Worm (Caenorhabditis elegans) whole organism, L1 larva: ENCODE data around the gene T24E12.3.

ENCODE experiments used
- C04F5.9 ChIP-seq: sonication (generic microtip); optimal IDR thresholded peaks from 2 replicates; lab custom pipeline; 2016; ENCODE audit warnings: missing genetic modification characterization, missing compliant biosample characterization
- C16A3.4 ChIP-seq: fragments of 150-350 bp; optimal IDR thresholded peaks from 2 replicates; lab custom pipeline; 2014; ENCODE audit warnings: missing biosample characterization, missing genetic modification characterization
- alr-1 ChIP-seq: fragments of 200-800 bp; sonication (Bioruptor generic); optimal IDR thresholded peaks from 2 replicates; lab custom pipeline; 2018; ENCODE audit warnings: borderline replicate concordance, mild to moderate bottlenecking, missing genetic modification characterization, missing compliant biosample characterization
- aly-2 ChIP-seq: fragments of 150-350 bp; optimal IDR thresholded peaks from 2 replicates; lab custom pipeline; 2014; ENCODE audit warnings: missing biosample characterization, missing genetic modification characterization
- ama-1 ChIP-seq: fragments of 150-350 bp; optimal IDR thresholded peaks from 2 replicates; lab custom pipeline; 2014
- ceh-63 ChIP-seq: fragments of 200-800 bp; sonication (Bioruptor generic); optimal IDR thresholded peaks from 2 replicates; lab custom pipeline; 2018; ENCODE audit warnings: mild to moderate bottlenecking, missing genetic modification characterization, missing compliant biosample characterization
- ceh-8 ChIP-seq: fragments of 200-800 bp; sonication (Bioruptor generic); optimal IDR thresholded peaks from 2 replicates; lab custom pipeline; 2018; ENCODE audit warnings: mild to moderate bottlenecking, missing genetic modification characterization, moderate library complexity, missing compliant biosample characterization
- ceh-82 ChIP-seq, 3 experiments: fragments of 150-350 bp in 1 of 3; sonication (generic microtip) in 2 of 3; optimal IDR thresholded peaks; 2 replicates each; lab custom pipeline; 2014 to 2017; ENCODE audit warnings: missing biosample characterization in 3 of 3, missing genetic modification characterization in 3 of 3
- ceh-90 ChIP-seq: sonication (generic microtip); optimal IDR thresholded peaks from 2 replicates; lab custom pipeline; 2016; ENCODE audit warnings: missing genetic modification characterization, missing compliant biosample characterization
- dsc-1 ChIP-seq: sonication (generic microtip); optimal IDR thresholded peaks from 2 replicates; lab custom pipeline; 2016; ENCODE audit warnings: mild to moderate bottlenecking, missing genetic modification characterization, missing compliant biosample characterization
- efl-1 ChIP-seq, 4 experiments: fragments of 150-350 bp; optimal IDR thresholded peaks in 3 of 4; peaks in 1 of 4; 1 replicate in 1 of 4; 2 replicates in 3 of 4; lab custom pipeline; 2014; ENCODE audit warnings: missing biosample characterization in 2 of 4, missing genetic modification characterization in 2 of 4, missing genetic modification reagents in 2 of 4
- egl-13 ChIP-seq: sonication (generic microtip); optimal IDR thresholded peaks from 2 replicates; lab custom pipeline; 2016; ENCODE audit warnings: missing genotype, missing genetic modification reagents, missing genetic modification characterization, missing compliant biosample characterization
- elt-3 ChIP-seq, 6 experiments: fragments of 150-350 bp in 1 of 6; sonication (generic microtip); optimal IDR thresholded peaks; 2 replicates each; lab custom pipeline; 2017 to 2018; ENCODE audit warnings: missing biosample characterization in 6 of 6, missing genetic modification characterization in 6 of 6, inconsistent platforms in 1 of 6
- ets-5 ChIP-seq: fragments of 200-800 bp; sonication (Bioruptor generic); IDR thresholded peaks from 2 replicates; pipeline ENCODE4 v1.3.6; 2022; ENCODE audit warnings: missing genetic modification characterization, missing compliant biosample characterization
- fkh-4 ChIP-seq: sonication (generic microtip); optimal IDR thresholded peaks from 2 replicates; lab custom pipeline; 2016; ENCODE audit warnings: missing compliant biosample characterization, missing genetic modification characterization, borderline replicate concordance
- grh-1 ChIP-seq: fragments of 200-800 bp; sonication (Bioruptor generic); IDR thresholded peaks from 2 replicates; pipeline ENCODE4 v1.3.6; 2022; ENCODE audit warnings: missing genetic modification reagents, missing genetic modification characterization, missing compliant biosample characterization
- hlh-4 ChIP-seq: sonication (generic microtip); optimal IDR thresholded peaks from 2 replicates; lab custom pipeline; 2016; ENCODE audit warnings: mild to moderate bottlenecking, missing genetic modification characterization, missing compliant biosample characterization
- hpl-2 ChIP-seq: fragments of 150-350 bp; optimal IDR thresholded peaks from 2 replicates; lab custom pipeline; 2014; ENCODE audit warnings: missing biosample characterization, missing genetic modification reagents, missing genetic modification characterization
- irx-1 ChIP-seq: sonication (generic microtip); optimal IDR thresholded peaks from 2 replicates; lab custom pipeline; 2016; ENCODE audit warnings: missing genetic modification characterization, missing compliant biosample characterization
- lin-13 ChIP-seq: fragments of 150-350 bp; optimal IDR thresholded peaks from 2 replicates; lab custom pipeline; 2014; ENCODE audit warnings: missing biosample characterization, missing genetic modification reagents, missing genetic modification characterization
- lin-35 ChIP-seq, 2 experiments: fragments of 150-350 bp; optimal IDR thresholded peaks; 2 replicates each; lab custom pipeline; 2014; ENCODE audit warnings: missing biosample characterization in 2 of 2, missing genetic modification characterization in 2 of 2, missing genetic modification reagents in 2 of 2
- lin-39 ChIP-seq: fragments of 150-350 bp; optimal IDR thresholded peaks from 2 replicates; lab custom pipeline; 2014; ENCODE audit warnings: missing biosample characterization, missing genetic modification reagents, missing genetic modification characterization
- lir-3 ChIP-seq: sonication (generic microtip); optimal IDR thresholded peaks from 2 replicates; lab custom pipeline; 2016; ENCODE audit warnings: mild to moderate bottlenecking, missing genetic modification characterization, moderate library complexity, missing compliant biosample characterization; ENCODE audit not compliant: poor library complexity
- nhr-20 ChIP-seq: sonication (generic microtip); optimal IDR thresholded peaks from 2 replicates; lab custom pipeline; 2016; ENCODE audit warnings: mild to moderate bottlenecking, missing genetic modification characterization, missing compliant biosample characterization
- nhr-237 ChIP-seq: fragments of 150-350 bp; optimal IDR thresholded peaks from 2 replicates; lab custom pipeline; 2014; ENCODE audit warnings: missing biosample characterization, missing genetic modification characterization
- nhr-71 ChIP-seq: sonication (generic microtip); optimal IDR thresholded peaks from 2 replicates; lab custom pipeline; 2016; ENCODE audit warnings: mild to moderate bottlenecking, missing genetic modification characterization, moderate library complexity, missing compliant biosample characterization
- nhr-76 ChIP-seq: sonication (generic microtip); optimal IDR thresholded peaks from 2 replicates; lab custom pipeline; 2017; ENCODE audit warnings: missing biosample characterization, missing genetic modification characterization
- skn-1 ChIP-seq: fragments of 150-350 bp; optimal IDR thresholded peaks from 2 replicates; lab custom pipeline; 2014; ENCODE audit warnings: missing biosample characterization, missing genetic modification characterization
- unc-30 ChIP-seq: sonication (generic microtip); optimal IDR thresholded peaks from 2 replicates; lab custom pipeline; 2017; ENCODE audit warnings: missing biosample characterization, missing genetic modification characterization
- unc-62 ChIP-seq: fragments of 150-350 bp; optimal IDR thresholded peaks from 2 replicates; lab custom pipeline; 2014; ENCODE audit warnings: missing biosample characterization, missing genetic modification reagents, missing genetic modification characterization
- unc-86 ChIP-seq: sonication (generic microtip); optimal IDR thresholded peaks from 2 replicates; lab custom pipeline; 2016; ENCODE audit warnings: missing genetic modification characterization, missing compliant biosample characterization
- unc-98 ChIP-seq: fragments of 200-800 bp; sonication (Bioruptor generic); IDR thresholded peaks from 2 replicates; pipeline ENCODE4 v1.3.6; 2022; ENCODE audit warnings: missing genetic modification characterization, missing compliant biosample characterization
- xbp-1 ChIP-seq: sonication (generic microtip); optimal IDR thresholded peaks from 2 replicates; lab custom pipeline; 2016; ENCODE audit warnings: missing genetic modification characterization, missing compliant biosample characterization
- ztf-11 ChIP-seq, 2 experiments: sonication (generic microtip); optimal IDR thresholded peaks; 2 replicates each; lab custom pipeline; 2016 to 2017; ENCODE audit warnings: missing genetic modification characterization in 2 of 2, missing biosample characterization in 1 of 2, missing compliant biosample characterization in 1 of 2

Gene T24E12.3

DNA sequence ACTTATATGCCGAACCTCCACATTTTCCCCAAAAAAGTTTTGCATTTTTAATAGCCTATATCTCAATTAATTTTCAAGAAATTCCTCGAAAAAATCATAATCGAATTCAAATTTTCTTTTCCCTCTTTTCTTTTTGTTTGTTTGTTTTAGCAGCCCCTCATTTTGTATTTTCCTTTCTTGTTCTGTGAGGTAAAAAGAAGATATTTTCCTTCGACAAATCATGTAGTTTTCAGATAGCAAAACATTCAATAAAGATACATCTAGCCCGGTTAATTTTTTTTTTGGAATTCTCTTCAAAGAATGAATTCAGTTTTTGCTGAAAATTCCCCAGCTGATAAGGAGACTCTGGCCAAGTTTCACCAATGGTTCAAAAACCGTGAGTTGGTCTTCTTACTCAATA is at the start of gene T24E12.3:
Gene T24E12.3, plus strand, starts transcription at position 301 of the 400 bp plus-strand sequence.
- TF ChIP-seq nhr-237 (tag; lab: Kevin White, UChicago) (no peak), unc-86 (tag; lab: Kevin White, UChicago) (no peak)

- TF ChIP-seq ama-1 (lab: Kevin White, UChicago) (no peak), unc-30 (tag; lab: Kevin White, UChicago) (no peak), unc-98 (GFP tag; lab: Robert Waterston, UW) (no peak), fkh-4 (tag; lab: Kevin White, UChicago) (no peak), skn-1 (tag; lab: Kevin White, UChicago) (no peak), lir-3 (tag; lab: Kevin White, UChicago) (no peak), alr-1 (tag; lab: Kevin White, UChicago) (no peak), aly-2 (tag; lab: Kevin White, UChicago) (no peak), dsc-1 (tag; lab: Kevin White, UChicago) (no peak), unc-62 (no peak), ceh-8 (GFP tag; lab: Kevin White, UChicago) (no peak), elt-3 (tag; optimal IDR thresholded peaks at IDR 0.05; lab: Kevin White, UChicago) (no peak), C04F5.9 (tag; lab: Kevin White, UChicago) (no peak), egl-13 (tag; lab: Kevin White, UChicago) (no peak), hlh-4 (tag; lab: Kevin White, UChicago) (no peak)
These were observed 47.8 kb upstream of the T24E12.3 start, which contains the start of gene C46E10.8 for ce11 chrII:3727996-3728395. Gene C46E10.8 (minus strand): TSS chrII:3728096.

- TF ChIP-seq lin-35 (GFP tag; optimal IDR thresholded peaks at IDR 0.05; lab: Kevin White, UChicago) (no peak), nhr-237 (tag; lab: Kevin White, UChicago) (no peak), efl-1 (optimal IDR thresholded peaks at IDR 0.05; lab: Kevin White, UChicago) (no peak), efl-1 (GFP tag; optimal IDR thresholded peaks at IDR 0.05 in 1 of 2; lab: Kevin White, UChicago) (no peak), C04F5.9 (tag; lab: Kevin White, UChicago) (no peak), C16A3.4 (tag; lab: Kevin White, UChicago) (no peak), ceh-90 (tag; lab: Kevin White, UChicago) (no peak), ceh-63 (GFP tag; lab: Kevin White, UChicago) (no peak), grh-1 (GFP tag; lab: Robert Waterston, UW) (no peak)
These were observed 44.1 kb upstream of the T24E12.3 start, which contains the start of the genes sdz-12 and bath-31 for ce11 chrII:3731723-3732122. Gene sdz-12 (minus strand): TSS chrII:3731823. Gene bath-31 (plus strand): TSS chrII:3731973.

ce11 chrII:3736893-3737375 is 38.9 kb upstream of the T24E12.3 start, which contains the start of gene F12E12.6:
Gene F12E12.6 (minus strand): TSS chrII:3736943.
- TF ChIP-seq xbp-1 (tag; lab: Kevin White, UChicago) (no peak), hpl-2 (GFP tag; lab: Kevin White, UChicago) (no peak), ztf-11 (tag; optimal IDR thresholded peaks at IDR 0.05; lab: Kevin White, UChicago) (no peak), nhr-71 (no peak), lir-3 (tag; lab: Kevin White, UChicago) (no peak), dsc-1 (tag; lab: Kevin White, UChicago) (no peak), nhr-76 (tag; lab: Kevin White, UChicago) (no peak), ets-5 (GFP tag; lab: Robert Waterston, UW) (no peak), ceh-82 (tag; optimal IDR thresholded peaks at IDR 0.05; lab: Kevin White, UChicago) (no peak), irx-1 (tag; lab: Kevin White, UChicago) (no peak), ceh-8 (GFP tag; lab: Kevin White, UChicago) (no peak), nhr-20 (tag; lab: Kevin White, UChicago) (no peak), lin-39 (tag; lab: Kevin White, UChicago) (no peak), lin-13 (GFP tag; lab: Kevin White, UChicago) (no peak)
